Fruit fly (Drosophila melanogaster) whole organism, embryonic: ENCODE data around the gene BckdhA.

Source experiments
- CG10654 ChIP-seq: fragments of 200-800 bp; sonication (Bioruptor generic); optimal IDR thresholded peaks from 2 replicates; lab custom pipeline; 2016; ENCODE audit warnings: missing biosample characterization, missing genetic modification characterization
- CG11085 ChIP-seq: fragments of 200-800 bp; sonication (Bioruptor generic); IDR thresholded peaks from 2 replicates; pipeline ENCODE4 v1.3.6; 2022; ENCODE audit warnings: missing biosample characterization, missing genetic modification characterization
- CG11456 ChIP-seq: fragments of 200-800 bp; sonication (Bioruptor generic); IDR thresholded peaks from 3 replicates; pipeline ENCODE4 v1.3.6; 2022; ENCODE audit warnings: missing biosample characterization, missing genetic modification characterization
- CG12104 ChIP-seq: fragments of 200-800 bp; sonication (Bioruptor generic); optimal IDR thresholded peaks from 3 replicates; lab custom pipeline; 2016; ENCODE audit warnings: missing biosample characterization, missing genetic modification characterization
- CG13296 ChIP-seq: fragments of 200-800 bp; sonication (Bioruptor generic); optimal IDR thresholded peaks from 3 replicates; lab custom pipeline; 2018; ENCODE audit warnings: missing biosample characterization, mild to moderate bottlenecking, missing genetic modification characterization
- CG13424 ChIP-seq: fragments of 200-800 bp; sonication (Bioruptor generic); optimal IDR thresholded peaks from 2 replicates; lab custom pipeline; 2019; ENCODE audit warnings: missing biosample characterization, mild to moderate bottlenecking, missing genetic modification characterization, moderate library complexity
- CG14965 ChIP-seq: fragments of 200-800 bp; sonication (Bioruptor generic); optimal IDR thresholded peaks from 2 replicates; lab custom pipeline; 2016; ENCODE audit warnings: missing biosample characterization, missing genetic modification characterization, borderline replicate concordance
- CG15696 ChIP-seq: fragments of 200-800 bp; sonication (Bioruptor generic); optimal IDR thresholded peaks from 2 replicates; lab custom pipeline; 2019; ENCODE audit warnings: missing biosample characterization, mild to moderate bottlenecking, missing genetic modification characterization, moderate library complexity
- CG17568 ChIP-seq: fragments of 200-800 bp; sonication (Bioruptor generic); optimal IDR thresholded peaks from 2 replicates; lab custom pipeline; 2018; ENCODE audit warnings: missing biosample characterization, mild to moderate bottlenecking, missing genetic modification characterization, moderate library complexity
- CG17612 ChIP-seq: fragments of 200-800 bp; sonication (Bioruptor generic); IDR thresholded peaks from 2 replicates; pipeline ENCODE4 v1.3.6; 2022; ENCODE audit warnings: missing biosample characterization, missing genetic modification characterization
- CG2116 ChIP-seq: fragments of 200-800 bp; sonication (Bioruptor generic); optimal IDR thresholded peaks from 3 replicates; lab custom pipeline; 2018; ENCODE audit warnings: missing biosample characterization, mild to moderate bottlenecking, missing genetic modification characterization
- CG4404 ChIP-seq: fragments of 200-800 bp; sonication (Bioruptor generic); IDR thresholded peaks from 2 replicates; pipeline ENCODE4 v1.3.6; 2022; ENCODE audit warnings: missing biosample characterization, missing genetic modification characterization
- CG4820 ChIP-seq: fragments of 200-800 bp; sonication (Bioruptor generic); optimal IDR thresholded peaks from 3 replicates; lab custom pipeline; 2016; ENCODE audit warnings: missing biosample characterization, missing genetic modification characterization
- CG6654 ChIP-seq: fragments of 200-800 bp; sonication (Bioruptor generic); optimal IDR thresholded peaks from 2 replicates; lab custom pipeline; 2017; ENCODE audit warnings: missing biosample characterization, mild to moderate bottlenecking, missing genetic modification characterization
- CG7372 ChIP-seq: fragments of 200-800 bp; sonication (Bioruptor generic); IDR thresholded peaks from 2 replicates; pipeline ENCODE4 v1.3.6; 2022; ENCODE audit warnings: missing biosample characterization, missing genetic modification characterization
- CG7987 ChIP-seq: fragments of 200-800 bp; sonication (Bioruptor generic); optimal IDR thresholded peaks from 2 replicates; lab custom pipeline; 2018; ENCODE audit warnings: missing biosample characterization, mild to moderate bottlenecking, missing genetic modification characterization, moderate library complexity
- CG8290 ChIP-seq, 3 experiments: fragments of 200-800 bp; sonication (Bioruptor generic); optimal IDR thresholded peaks; 2 replicates each; lab custom pipeline; 2016 to 2019; ENCODE audit warnings: missing biosample characterization in 3 of 3, missing genetic modification characterization in 3 of 3, mild to moderate bottlenecking in 2 of 3, moderate library complexity in 1 of 3
- CG8359 ChIP-seq: fragments of 200-800 bp; sonication (Bioruptor generic); optimal IDR thresholded peaks from 2 replicates; lab custom pipeline; 2017; ENCODE audit warnings: missing biosample characterization, mild to moderate bottlenecking, missing genetic modification characterization, borderline replicate concordance
- CG8478 ChIP-seq: fragments of >200 bp; optimal IDR thresholded peaks from 2 replicates; lab custom pipeline; 2018
- CG8944 ChIP-seq: fragments of 200-800 bp; sonication (Bioruptor generic); optimal IDR thresholded peaks from 3 replicates; lab custom pipeline; 2016; ENCODE audit warnings: missing biosample characterization, missing genetic modification characterization
- D19A ChIP-seq: fragments of 200-800 bp; optimal IDR thresholded peaks from 3 replicates; lab custom pipeline; 2019; ENCODE audit warnings: missing biosample characterization, mild to moderate bottlenecking, missing genetic modification characterization, moderate library complexity
- Dad ChIP-seq: fragments of 200-800 bp; sonication (Bioruptor generic); optimal IDR thresholded peaks from 3 replicates; lab custom pipeline; 2016; ENCODE audit warnings: missing biosample characterization, missing genetic modification characterization
- Dp ChIP-seq: fragments of 200-800 bp; sonication (Bioruptor generic); optimal IDR thresholded peaks from 2 replicates; lab custom pipeline; 2018; ENCODE audit warnings: missing biosample characterization, mild to moderate bottlenecking, missing genetic modification characterization, moderate library complexity
- Gug ChIP-seq: fragments of 200-800 bp; sonication (Bioruptor generic); IDR thresholded peaks from 4 replicates; pipeline ENCODE4 v1.3.6; 2022; ENCODE audit warnings: missing biosample characterization, missing genetic modification characterization
- MTF-1 ChIP-seq: fragments of 200-800 bp; sonication (Bioruptor generic); optimal IDR thresholded peaks from 2 replicates; lab custom pipeline; 2018; ENCODE audit warnings: missing biosample characterization, mild to moderate bottlenecking, missing genetic modification characterization, borderline replicate concordance
- Med ChIP-seq: fragments of 200-800 bp; sonication (Bioruptor generic); peaks from one replicate; lab custom pipeline; 2016; ENCODE audit warnings: missing biosample characterization, missing genetic modification characterization, mild to moderate bottlenecking, inconsistent platforms, moderate library complexity
- Tbp ChIP-seq: fragments of >200 bp; optimal IDR thresholded peaks from 2 replicates; lab custom pipeline; 2018; ENCODE audit warnings: missing biosample characterization, missing genetic modification characterization
- al ChIP-seq: fragments of 200-800 bp; sonication (Bioruptor generic); IDR thresholded peaks from 2 replicates; pipeline ENCODE4 v1.3.6; 2022; ENCODE audit warnings: missing biosample characterization, missing genetic modification characterization
- ase ChIP-seq: fragments of 200-800 bp; sonication (Bioruptor generic); IDR thresholded peaks from 3 replicates; pipeline ENCODE4 v1.3.6; 2022; ENCODE audit warnings: missing biosample characterization, missing genetic modification characterization
- cg ChIP-seq: fragments of 200-800 bp; sonication (Bioruptor generic); optimal IDR thresholded peaks from 3 replicates; lab custom pipeline; 2019; ENCODE audit warnings: missing biosample characterization, mild to moderate bottlenecking, missing genetic modification characterization, moderate library complexity
- chm ChIP-seq: fragments of 200-800 bp; sonication (Bioruptor generic); IDR thresholded peaks from 2 replicates; pipeline ENCODE4 v1.3.6; 2022; ENCODE audit warnings: missing biosample characterization, missing genetic modification characterization
- crc ChIP-seq: fragments of 200-800 bp; sonication (Bioruptor generic); optimal IDR thresholded peaks from 2 replicates; lab custom pipeline; 2016; ENCODE audit warnings: missing biosample characterization, missing genetic modification characterization
- dati ChIP-seq: fragments of 200-800 bp; sonication (Bioruptor generic); IDR thresholded peaks from 2 replicates; pipeline ENCODE4 v1.3.6; 2022; ENCODE audit warnings: missing biosample characterization, missing genetic modification characterization
- emc ChIP-seq: fragments of 200-800 bp; sonication (Bioruptor generic); optimal IDR thresholded peaks from 2 replicates; lab custom pipeline; 2016; ENCODE audit warnings: missing biosample characterization, missing genetic modification characterization
- fd96Cb ChIP-seq: fragments of 200-800 bp; sonication (Bioruptor generic); optimal IDR thresholded peaks from 2 replicates; lab custom pipeline; 2018; ENCODE audit warnings: missing biosample characterization, mild to moderate bottlenecking, missing genetic modification characterization, moderate library complexity
- gce ChIP-seq: fragments of 200-800 bp; sonication (Bioruptor generic); IDR thresholded peaks from 3 replicates; pipeline ENCODE4 v1.3.6; 2022; ENCODE audit warnings: missing biosample characterization, missing genetic modification characterization
- gcm2 ChIP-seq: fragments of 200-800 bp; sonication (Bioruptor generic); optimal IDR thresholded peaks from 2 replicates; lab custom pipeline; 2016; ENCODE audit warnings: missing biosample characterization, missing genetic modification characterization
- kah ChIP-seq: fragments of 200-800 bp; sonication (Bioruptor generic); optimal IDR thresholded peaks from 2 replicates; lab custom pipeline; 2018; ENCODE audit warnings: missing biosample characterization, mild to moderate bottlenecking, missing genetic modification characterization
- kay ChIP-seq: fragments of 200-800 bp; sonication (Bioruptor generic); optimal IDR thresholded peaks from 2 replicates; lab custom pipeline; 2016; ENCODE audit warnings: missing biosample characterization, missing genetic modification characterization
- nerfin-2 ChIP-seq: fragments of 200-800 bp; sonication (Bioruptor generic); IDR thresholded peaks from 2 replicates; pipeline ENCODE4 v1.3.6; 2022; ENCODE audit warnings: missing biosample characterization, missing genetic modification characterization; ENCODE audit not compliant: partially characterized antibody
- pan ChIP-seq, 4 experiments: fragments of >200 bp in 3 of 4; fragments of 200-800 bp in 1 of 4; sonication (Bioruptor generic) in 1 of 4; optimal IDR thresholded peaks in 3 of 4; IDR thresholded peaks in 1 of 4; 2 replicates each; pipeline versions ENCODE4 v1.3.6 to Lab custom; 2017 to 2022; ENCODE audit warnings: missing biosample characterization in 2 of 4, missing genetic modification characterization in 2 of 4, mixed read lengths in 1 of 4
- prd ChIP-seq, 3 experiments: fragments of >200 bp in 2 of 3; fragments of 200-800 bp in 1 of 3; sonication (Bioruptor generic) in 1 of 3; optimal IDR thresholded peaks in 2 of 3; IDR thresholded peaks in 1 of 3; 2 replicates in 2 of 3; 3 replicates in 1 of 3; pipeline versions ENCODE4 v1.3.6 to Lab custom; 2017 to 2022; ENCODE audit warnings: missing biosample characterization in 1 of 3, missing genetic modification characterization in 1 of 3
- ranshi ChIP-seq: fragments of 200-800 bp; sonication (Bioruptor generic); IDR thresholded peaks from 2 replicates; pipeline ENCODE4 v1.3.6; 2022; ENCODE audit warnings: missing biosample characterization, missing genetic modification characterization
- scrt ChIP-seq: fragments of 200-800 bp; sonication (Bioruptor generic); optimal IDR thresholded peaks from 2 replicates; lab custom pipeline; 2018; ENCODE audit warnings: missing biosample characterization, mild to moderate bottlenecking, missing genetic modification characterization, moderate library complexity
- shn ChIP-seq: fragments of 200-800 bp; sonication (Bioruptor generic); optimal IDR thresholded peaks from 3 replicates; lab custom pipeline; 2016; ENCODE audit warnings: missing biosample characterization, missing genetic modification characterization
- sob ChIP-seq: fragments of 200-800 bp; sonication (Bioruptor generic); IDR thresholded peaks from 2 replicates; pipeline ENCODE4 v1.3.6; 2022; ENCODE audit warnings: missing biosample characterization, missing genetic modification characterization

Gene BckdhA

DNA sequence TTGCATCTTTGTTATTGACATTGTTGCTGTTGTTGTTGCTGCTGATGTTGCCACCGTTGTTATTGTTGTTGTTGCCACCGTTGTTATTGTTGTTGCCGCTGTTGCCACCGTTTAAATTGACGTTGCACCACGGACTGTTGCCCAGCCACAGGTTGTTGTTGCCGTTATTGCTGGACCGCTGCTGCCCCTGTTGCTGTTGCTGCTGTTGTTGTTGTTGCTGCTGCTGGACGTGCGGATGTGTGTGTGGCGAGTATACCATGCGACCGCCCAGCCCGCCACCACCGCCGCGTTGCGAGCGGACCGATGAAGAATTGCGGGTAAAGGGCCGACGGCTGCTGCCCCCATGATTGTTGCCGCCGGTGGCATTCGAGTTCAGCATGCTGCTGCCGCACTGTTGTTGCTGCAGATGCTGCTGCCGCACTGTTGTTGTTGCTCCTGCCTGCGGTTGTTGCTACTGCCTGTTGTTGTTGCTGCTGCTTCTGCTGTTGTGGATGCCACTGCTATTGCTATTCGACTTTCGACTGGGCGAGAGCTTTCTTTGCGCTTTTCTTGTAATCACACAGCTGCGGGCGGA lies 8.7 kb upstream of the BckdhA start (continued):
- no peak for TF ChIP-seq shn (GFP tag; lab: Kevin White, UChicago)
- no peak for TF ChIP-seq CG12104 (GFP tag; lab: Kevin White, UChicago)
- TF ChIP-seq sob (GFP tag; lab: Robert Waterston, UW) = no peak
- TF ChIP-seq kah = no peak
- TF ChIP-seq ranshi (GFP tag; lab: Robert Waterston, UW) = 0 out of 2 replicates have a peak, but pooled peaks have one; percentile 15
- TF ChIP-seq kay (GFP tag; lab: Kevin White, UChicago) = no peak
- no peak for TF ChIP-seq Tbp (GFP tag; lab: Kevin White, UChicago)
- 0 out of 2 replicates have a peak, but pooled peaks have one; percentile 17 for TF ChIP-seq CG7372
- no peak for TF ChIP-seq CG6654 (GFP tag; lab: Kevin White, UChicago)
- TF ChIP-seq CG11456 (GFP tag; lab: Robert Waterston, UW) = no peak
- no peak for TF ChIP-seq Dp (GFP tag; lab: Kevin White, UChicago)
- TF ChIP-seq MTF-1 (GFP tag; lab: Kevin White, UChicago) = no peak
- TF ChIP-seq CG17612 (GFP tag; lab: Robert Waterston, UW) = 0 out of 2 replicates have a peak, but pooled peaks have one; percentile 33
- no peak for TF ChIP-seq al (GFP tag; lab: Robert Waterston, UW)
- TF ChIP-seq CG14965 (GFP tag; lab: Kevin White, UChicago) = no peak
- no peak for TF ChIP-seq Dad (GFP tag; lab: Kevin White, UChicago)
- TF ChIP-seq CG8290 (GFP tag; optimal IDR thresholded peaks at IDR 0.05; lab: Kevin White, UChicago) = no peak
- TF ChIP-seq CG8290 (tag; optimal IDR thresholded peaks at IDR 0.05; lab: Kevin White, UChicago) = no peak
- no peak for TF ChIP-seq CG8359 (GFP tag; lab: Kevin White, UChicago)
- no peak for TF ChIP-seq fd96Cb
- TF ChIP-seq pan (optimal IDR thresholded peaks at IDR 0.05; lab: Kevin White, UChicago) = no peak
- no peak for TF ChIP-seq pan (GFP tag; optimal IDR thresholded peaks at IDR 0.05 in 1 of 2, IDR thresholded peaks at IDR 0.05 in 1 of 2)
- no peak for TF ChIP-seq dati (GFP tag; lab: Robert Waterston, UW)
- TF ChIP-seq CG15696 = no peak
- no peak for TF ChIP-seq CG10654
- 0 out of 3 replicates have a peak, but pooled peaks have one; percentile 41 for TF ChIP-seq ase (GFP tag; lab: Robert Waterston, UW)
- TF ChIP-seq emc (GFP tag; lab: Kevin White, UChicago) = no peak
- TF ChIP-seq CG2116 (GFP tag; lab: Kevin White, UChicago) = no peak
- no peak for TF ChIP-seq gcm2
- no peak for TF ChIP-seq scrt (GFP tag; lab: Kevin White, UChicago)
- no peak for TF ChIP-seq cg (GFP tag; lab: Kevin White, UChicago)
- 0 out of 2 replicates have a peak, but pooled peaks have one; percentile 15 for TF ChIP-seq chm
- TF ChIP-seq D19A (tag; lab: Kevin White, UChicago) = no peak
- TF ChIP-seq Gug (GFP tag; lab: Robert Waterston, UW) = no peak
- TF ChIP-seq CG13296 (GFP tag; lab: Kevin White, UChicago) = no peak
- TF ChIP-seq Med (GFP tag; lab: Kevin White, UChicago) = peak; percentile 70
- TF ChIP-seq CG7987 (GFP tag; lab: Kevin White, UChicago) = no peak
- TF ChIP-seq CG11085 (GFP tag; lab: Robert Waterston, UW) = no peak
- no peak for TF ChIP-seq gce (GFP tag; lab: Robert Waterston, UW)
- peak; percentile 55 for TF ChIP-seq CG8478
- no peak for TF ChIP-seq CG4820 (GFP tag; lab: Kevin White, UChicago)
- TF ChIP-seq CG17568 (GFP tag; lab: Kevin White, UChicago) = no peak
- no peak for TF ChIP-seq nerfin-2 (GFP tag; lab: Robert Waterston, UW)
- no peak for TF ChIP-seq crc
- TF ChIP-seq CG8944 (GFP tag; lab: Kevin White, UChicago) = no peak
- TF ChIP-seq CG4404 = no peak
- TF ChIP-seq prd (optimal IDR thresholded peaks at IDR 0.05; lab: Kevin White, UChicago) = no peak
- peak; percentile 39; the same call in 1 of the 3 replicates for TF ChIP-seq prd (GFP tag; IDR thresholded peaks at IDR 0.05; lab: Robert Waterston, UW)
- no peak for TF ChIP-seq CG13424 (tag; lab: Kevin White, UChicago)
